Worm (Caenorhabditis elegans): ENCODE data around the gene T28F3.11.

T28F3.11 gene

DNA sequence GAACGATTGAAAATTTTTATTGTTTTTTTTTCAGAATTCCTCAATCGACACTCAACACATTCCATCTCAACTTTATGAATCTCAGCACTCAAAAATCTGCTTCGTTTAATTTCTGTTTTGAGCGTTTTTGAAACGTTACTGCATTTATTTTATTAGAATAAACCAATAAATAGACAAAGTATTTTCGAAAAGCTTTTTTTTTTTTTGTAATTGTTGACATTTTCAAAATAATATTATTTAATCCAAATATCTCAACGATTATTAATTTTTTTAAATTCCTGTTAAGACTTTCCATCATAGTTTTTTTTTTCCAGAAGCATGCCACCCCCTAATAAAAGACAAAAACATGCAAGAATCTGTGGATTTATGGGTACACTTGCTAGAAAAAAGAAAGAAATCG, 40.8 kb upstream of the T28F3.11 start, which contains the start of gene C49C3.7:
TSS of gene C49C3.7 (plus strand) at position 301 of the 400 bp plus-strand sequence.
- TF ChIP-seq ceh-82 (tag; optimal IDR thresholded peaks at IDR 0.05) (no peak), sem-4 (tag; optimal IDR thresholded peaks at IDR 0.05) (no peak), skn-1 (tag; optimal IDR thresholded peaks at IDR 0.05) (no peak), Y55F3AM.14 (GFP tag; optimal IDR thresholded peaks at IDR 0.05) (no peak)

DNA sequence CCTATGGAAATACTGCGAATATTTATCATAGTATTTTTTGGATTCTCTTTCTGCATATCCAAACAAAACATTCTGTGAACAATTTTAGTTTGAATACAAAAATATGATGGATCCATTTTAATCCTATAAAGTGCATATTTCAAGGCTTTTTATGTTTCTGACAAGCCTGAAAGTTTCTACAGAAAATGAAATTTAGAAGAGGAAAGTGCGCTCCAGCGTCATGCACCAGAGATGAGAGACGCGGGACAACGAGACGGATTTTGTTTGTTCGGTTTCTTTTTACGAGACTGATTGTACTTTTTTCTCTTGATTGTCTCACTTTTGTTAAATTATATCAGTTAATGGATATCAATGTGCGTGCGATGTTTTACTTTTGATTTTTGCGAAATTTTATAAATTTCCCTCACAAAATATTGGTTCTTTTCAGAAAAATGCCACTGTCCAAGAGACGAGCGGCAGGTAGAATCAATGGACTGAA, 39.7 kb upstream of the T28F3.11 start, which contains the start of gene C49C3.6:
TSS of gene C49C3.6 (plus strand) at position 428 of the 478 bp plus-strand sequence.
- TF ChIP-seq egl-27 (tag; optimal IDR thresholded peaks at IDR 0.05) (no peak), nhr-10 (tag; optimal IDR thresholded peaks at IDR 0.05) (no peak), lin-39 (tag; optimal IDR thresholded peaks at IDR 0.05) (no peak), lsy-2 (tag; optimal IDR thresholded peaks at IDR 0.05) (peak in 1 of 2 experiments; percentile 36), lin-13 (GFP tag; optimal IDR thresholded peaks at IDR 0.05) (peak; percentile 14), nhr-12 (tag; optimal IDR thresholded peaks at IDR 0.05) (no peak), sma-9 (GFP tag; optimal IDR thresholded peaks at IDR 0.05) (no peak), sma-9 (tag; optimal IDR thresholded peaks at IDR 0.05) (no peak), C34F6.9 (tag; optimal IDR thresholded peaks at IDR 0.05) (peak; percentile 31), nhr-11 (tag; optimal IDR thresholded peaks at IDR 0.05) (no peak), ztf-1 (GFP tag; conservative IDR thresholded peaks at IDR 0.05) (no peak), blmp-1 (tag; optimal IDR thresholded peaks at IDR 0.05; ENCODE audit: insufficient read depth) (no peak), skn-1 (tag; optimal IDR thresholded peaks at IDR 0.05) (no peak), elt-3 (tag; optimal IDR thresholded peaks at IDR 0.05) (no peak), lin-11 (tag; optimal IDR thresholded peaks at IDR 0.05) (no peak), nhr-25 (tag; optimal IDR thresholded peaks at IDR 0.05) (peak; percentile 12), unc-55 (GFP tag; optimal IDR thresholded peaks at IDR 0.05) (peak; percentile 29), snpc-4 (tag; optimal IDR thresholded peaks at IDR 0.05) (no peak), dmd-4 (tag; optimal IDR thresholded peaks at IDR 0.05) (no peak)

DNA sequence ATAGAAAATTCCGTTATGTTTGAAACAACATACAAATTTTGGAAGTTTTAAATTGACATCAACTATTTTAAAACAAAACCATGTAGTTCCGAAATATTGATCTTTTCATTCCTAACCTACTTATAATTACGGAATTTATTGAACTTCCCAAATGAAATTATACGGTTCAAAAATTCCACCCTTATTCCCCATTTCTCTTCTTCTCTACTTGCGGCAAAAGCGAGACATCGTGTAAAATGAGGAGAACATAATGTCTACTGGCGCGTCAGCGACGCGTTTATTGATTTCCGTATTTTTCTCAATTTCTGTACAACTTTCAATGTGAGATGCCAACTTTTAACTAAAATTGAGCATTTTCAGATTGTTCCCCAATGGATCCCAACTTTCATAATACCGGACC, 37.4 kb upstream of the T28F3.11 start, which contains the start of gene ceh-88:
TSS of gene ceh-88 (plus strand) at position 355 of the 400 bp plus-strand sequence.
- TF ChIP-seq C34F6.9 (tag; optimal IDR thresholded peaks at IDR 0.05), result peak; percentile 37
- TF ChIP-seq nhr-25 (tag; optimal IDR thresholded peaks at IDR 0.05), result no peak

DNA sequence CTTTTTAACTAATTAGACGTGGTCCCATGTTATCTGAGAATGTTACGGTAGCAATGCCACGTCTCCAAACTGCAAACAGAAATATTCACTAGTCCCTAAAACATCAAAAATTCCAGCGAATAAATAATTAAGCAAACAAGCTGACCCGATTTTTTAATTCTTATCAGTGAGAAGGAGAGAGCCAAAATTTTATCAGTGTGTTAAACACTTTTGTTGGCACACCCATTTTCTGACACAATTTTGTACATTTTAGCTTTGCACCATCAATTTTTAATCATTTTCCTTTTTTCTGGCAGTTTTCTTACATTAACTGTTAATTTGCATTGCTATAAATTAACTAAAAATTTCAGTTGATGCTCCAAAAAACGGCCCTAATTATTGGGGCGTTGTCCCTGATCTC, 29.0 kb upstream of the T28F3.11 start, which contains the start of gene C49C3.4:
TSS of gene C49C3.4 (plus strand) at position 351 of the 400 bp plus-strand sequence.
- TF ChIP-seq fos-1 (tag; optimal IDR thresholded peaks at IDR 0.05), result peak; percentile 76
- TF ChIP-seq mab-5 (tag; optimal IDR thresholded peaks at IDR 0.05), result no peak

DNA sequence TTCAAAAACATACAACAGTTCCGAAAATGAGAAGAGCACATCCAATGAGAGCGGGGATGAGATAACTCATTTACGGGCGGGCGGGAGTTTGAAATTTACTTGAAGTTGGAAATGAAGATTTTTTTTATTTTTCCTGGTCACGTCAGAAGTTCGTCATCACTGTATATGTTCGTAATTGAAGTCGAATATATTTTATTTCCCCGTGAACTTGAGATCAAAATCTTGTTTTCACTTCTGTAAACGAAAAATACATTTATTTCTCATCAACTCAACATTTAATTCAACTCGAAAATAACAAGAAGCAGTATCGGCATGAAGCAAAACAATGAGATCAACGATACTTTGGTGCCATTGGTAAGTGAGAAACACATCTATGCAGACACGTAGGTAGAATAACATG, 24.9 kb upstream of the T28F3.11 start, which contains the start of gene C49C3.20:
TSS of gene C49C3.20 (minus strand) at position 101 of the 400 bp plus-strand sequence.
- no peak for TF ChIP-seq R02D3.7 (tag; optimal IDR thresholded peaks at IDR 0.05)
- no peak for TF ChIP-seq ztf-11 (tag; optimal IDR thresholded peaks at IDR 0.05)
- TF ChIP-seq lin-13 (GFP tag; optimal IDR thresholded peaks at IDR 0.05), result no peak
- TF ChIP-seq nhr-21 (tag; optimal IDR thresholded peaks at IDR 0.05), result no peak
- TF ChIP-seq snpc-4 (tag; optimal IDR thresholded peaks at IDR 0.05), result no peak
- TF ChIP-seq nhr-11 (tag; optimal IDR thresholded peaks at IDR 0.05), result no peak
- TF ChIP-seq nhr-77 (tag; optimal IDR thresholded peaks at IDR 0.05), result no peak
- TF ChIP-seq ztf-1 (GFP tag; conservative IDR thresholded peaks at IDR 0.05), result no peak
- TF ChIP-seq lsy-2 (tag; optimal IDR thresholded peaks at IDR 0.05), result no peak
- TF ChIP-seq dmd-4 (tag; optimal IDR thresholded peaks at IDR 0.05), result no peak
- TF ChIP-seq fos-1 (tag; optimal IDR thresholded peaks at IDR 0.05), result no peak
- TF ChIP-seq skn-1 (tag; optimal IDR thresholded peaks at IDR 0.05), result no peak
- TF ChIP-seq lin-39 (tag; optimal IDR thresholded peaks at IDR 0.05), result no peak
- no peak for TF ChIP-seq elt-1 (tag; optimal IDR thresholded peaks at IDR 0.05)
- TF ChIP-seq sem-4 (tag; optimal IDR thresholded peaks at IDR 0.05), result no peak
- no peak for TF ChIP-seq egl-27 (tag; optimal IDR thresholded peaks at IDR 0.05)
- no peak for TF ChIP-seq unc-39 (tag; optimal IDR thresholded peaks at IDR 0.05)

DNA sequence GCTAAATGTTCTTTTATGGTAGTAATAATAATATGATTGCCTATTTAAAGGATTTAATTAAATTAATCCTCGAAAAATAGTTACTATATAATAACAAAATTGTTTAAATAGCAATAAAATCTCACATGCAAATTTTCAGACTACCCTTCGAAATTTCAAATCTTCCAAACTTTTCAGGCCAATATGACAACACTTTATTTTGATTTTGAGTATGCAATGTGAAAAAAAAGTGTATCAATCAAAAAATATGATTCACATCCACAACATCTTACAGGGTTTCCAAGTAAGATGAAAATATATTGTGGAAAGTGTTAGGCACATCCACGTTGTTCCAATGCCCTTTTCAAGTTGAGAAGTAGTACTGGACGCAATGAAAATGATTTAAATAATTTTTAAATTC, 20.4 kb upstream of the T28F3.11 start, which contains the start of gene snf-9:
TSS of gene snf-9 (plus strand) at position 301 of the 400 bp plus-strand sequence.
- TF ChIP-seq nhr-23 (tag; optimal IDR thresholded peaks at IDR 0.05) (no peak), ZK546.5 (tag; optimal IDR thresholded peaks at IDR 0.05) (no peak), nhr-25 (tag; optimal IDR thresholded peaks at IDR 0.05) (no peak), nhr-10 (tag; optimal IDR thresholded peaks at IDR 0.05) (no peak), snpc-4 (tag; optimal IDR thresholded peaks at IDR 0.05) (no peak), ztf-1 (GFP tag; conservative IDR thresholded peaks at IDR 0.05) (no peak), unc-62 (GFP tag; optimal IDR thresholded peaks at IDR 0.05) (no peak), sem-4 (tag; optimal IDR thresholded peaks at IDR 0.05) (no peak)

Data from whole organism, L2 larva.